Fruit fly (Drosophila melanogaster) whole organism, prepupa: ENCODE data around the gene Msp300.

ENCODE experiments used
- Blimp-1 ChIP-seq: fragments of 200-800 bp; sonication (Bioruptor generic); optimal IDR thresholded peaks from 3 replicates; lab custom pipeline; 2017; ENCODE audit warnings: missing biosample characterization, missing genetic modification characterization, mild to moderate bottlenecking, moderate library complexity, missing genetic modification reagents
- CG10669 ChIP-seq: fragments of 200-800 bp; sonication (Bioruptor generic); optimal IDR thresholded peaks from 3 replicates; lab custom pipeline; 2018; ENCODE audit warnings: missing biosample characterization, mild to moderate bottlenecking, missing genetic modification characterization, moderate library complexity
- CG16779 ChIP-seq: fragments of 200-800 bp; sonication (Bioruptor generic); optimal IDR thresholded peaks from 3 replicates; lab custom pipeline; 2017; ENCODE audit warnings: missing biosample characterization, mild to moderate bottlenecking, missing genetic modification characterization
- CG34406 ChIP-seq: fragments of 200-800 bp; sonication (Bioruptor generic); optimal IDR thresholded peaks from 3 replicates; lab custom pipeline; 2016; ENCODE audit warnings: missing biosample characterization, missing genetic modification characterization
- CG6163 ChIP-seq: fragments of 200-800 bp; sonication (Bioruptor generic); IDR thresholded peaks from 3 replicates; pipeline ENCODE4 v1.3.6; 2022; ENCODE audit warnings: missing biosample characterization, missing genetic modification characterization
- CG9139 ChIP-seq: fragments of 200-800 bp; sonication (Bioruptor generic); optimal IDR thresholded peaks from 3 replicates; lab custom pipeline; 2017; ENCODE audit warnings: missing biosample characterization, mild to moderate bottlenecking, missing genetic modification characterization
- Lpt ChIP-seq: fragments of 200-800 bp; sonication (Bioruptor generic); optimal IDR thresholded peaks from 3 replicates; lab custom pipeline; 2016; ENCODE audit warnings: missing biosample characterization, missing genetic modification characterization
- Met ChIP-seq: fragments of 200-800 bp; sonication (Bioruptor generic); optimal IDR thresholded peaks from 3 replicates; lab custom pipeline; 2016; ENCODE audit warnings: missing biosample characterization, missing genetic modification characterization
- esn ChIP-seq: fragments of 200-800 bp; sonication (Bioruptor generic); optimal IDR thresholded peaks from 2 replicates; lab custom pipeline; 2016; ENCODE audit warnings: missing biosample characterization, mild to moderate bottlenecking, missing genetic modification characterization, moderate library complexity
- fd59A ChIP-seq: fragments of 200-800 bp; sonication (Bioruptor generic); optimal IDR thresholded peaks from 2 replicates; lab custom pipeline; 2017; ENCODE audit warnings: missing biosample characterization, mild to moderate bottlenecking, missing genetic modification characterization, missing genetic modification reagents
- fkh ChIP-seq: fragments of 200-800 bp; sonication (Bioruptor generic); optimal IDR thresholded peaks from 3 replicates; lab custom pipeline; 2017; ENCODE audit warnings: missing biosample characterization, mild to moderate bottlenecking, missing genetic modification characterization, moderate library complexity
- lz ChIP-seq: fragments of 200-800 bp; sonication (Bioruptor generic); optimal IDR thresholded peaks from 3 replicates; lab custom pipeline; 2016; ENCODE audit warnings: missing biosample characterization, missing genetic modification characterization

DNA sequence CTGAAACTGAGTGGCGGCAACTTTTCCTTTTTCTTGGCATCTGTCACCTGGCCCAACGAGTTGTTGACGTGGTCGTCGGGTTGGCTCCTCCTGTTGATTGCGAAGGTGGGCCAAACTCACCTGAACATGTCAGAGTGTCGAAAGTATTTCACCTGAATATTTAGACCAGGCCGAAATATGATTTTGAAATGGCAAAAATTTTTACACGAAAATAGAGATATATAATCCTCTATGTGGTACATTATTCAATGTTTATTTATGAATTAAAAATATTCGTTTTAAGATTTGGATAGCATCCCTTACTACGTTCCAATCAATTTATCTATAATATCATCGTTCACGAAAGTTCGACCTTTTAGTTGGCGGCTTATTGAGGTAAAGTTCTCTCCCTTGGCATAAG, 114.3 kb downstream of the Msp300 start, which contains the start of gene CG7742:
- no peak for TF ChIP-seq fkh (GFP tag; lab: Kevin White, UChicago)
- TF ChIP-seq CG34406 = no peak
- no peak for TF ChIP-seq Met
- no peak for TF ChIP-seq fd59A (GFP tag; lab: Kevin White, UChicago)
- no peak for TF ChIP-seq CG6163 (GFP tag; lab: Robert Waterston, UW)
- no peak for TF ChIP-seq lz (GFP tag; lab: Kevin White, UChicago)
- TF ChIP-seq esn (GFP tag; lab: Kevin White, UChicago) = no peak
- no peak for TF ChIP-seq Blimp-1 (GFP tag; lab: Kevin White, UChicago)
- TF ChIP-seq Lpt = no peak
- no peak for TF ChIP-seq CG10669
- TF ChIP-seq CG16779 (tag; lab: Kevin White, UChicago) = no peak
- TF ChIP-seq CG9139 = no peak
